Fruit fly (Drosophila melanogaster) whole organism, embryonic: ENCODE measurements around the gene Gr63a.

Source experiments
- CG1832 ChIP-seq: fragments of 200-800 bp; sonication (Bioruptor generic); optimal IDR thresholded peaks from 2 replicates; lab custom pipeline; 2017; ENCODE audit warnings: missing biosample characterization, mild to moderate bottlenecking, missing genetic modification characterization, inconsistent platforms
- Dp ChIP-seq: fragments of 200-800 bp; sonication (Bioruptor generic); optimal IDR thresholded peaks from 2 replicates; lab custom pipeline; 2018; ENCODE audit warnings: missing biosample characterization, mild to moderate bottlenecking, missing genetic modification characterization, moderate library complexity
- Ets97D ChIP-seq: fragments of 200-800 bp; sonication (Bioruptor generic); optimal IDR thresholded peaks from 3 replicates; lab custom pipeline; 2016; ENCODE audit warnings: missing biosample characterization, missing genetic modification characterization
- Hr78 ChIP-seq, 2 experiments: fragments of 200-800 bp in 1 of 2; fragments of >200 bp in 1 of 2; sonication (Bioruptor generic) in 1 of 2; optimal IDR thresholded peaks; 2 replicates each; lab custom pipeline; 2017 to 2019; ENCODE audit warnings: missing biosample characterization in 2 of 2, missing genetic modification characterization in 2 of 2, mild to moderate bottlenecking in 1 of 2, moderate library complexity in 1 of 2
- MESR4 ChIP-seq: fragments of 200-800 bp; sonication (Bioruptor generic); optimal IDR thresholded peaks from 2 replicates; lab custom pipeline; 2018; ENCODE audit warnings: missing biosample characterization, mild to moderate bottlenecking, missing genetic modification characterization, moderate library complexity
- fd102C ChIP-seq: fragments of 200-800 bp; sonication (Bioruptor generic); optimal IDR thresholded peaks from 2 replicates; lab custom pipeline; 2018; ENCODE audit warnings: missing biosample characterization, mild to moderate bottlenecking, missing genetic modification characterization, moderate library complexity
- gfzf ChIP-seq: fragments of 200-800 bp; sonication (Bioruptor generic); optimal IDR thresholded peaks from 2 replicates; lab custom pipeline; 2016; ENCODE audit warnings: missing biosample characterization, mild to moderate bottlenecking, missing genetic modification characterization, moderate library complexity
- zen ChIP-seq: fragments of 200-800 bp; sonication (Bioruptor generic); optimal IDR thresholded peaks from 3 replicates; lab custom pipeline; 2018; ENCODE audit warnings: missing biosample characterization, mild to moderate bottlenecking, missing genetic modification characterization, moderate library complexity

DNA sequence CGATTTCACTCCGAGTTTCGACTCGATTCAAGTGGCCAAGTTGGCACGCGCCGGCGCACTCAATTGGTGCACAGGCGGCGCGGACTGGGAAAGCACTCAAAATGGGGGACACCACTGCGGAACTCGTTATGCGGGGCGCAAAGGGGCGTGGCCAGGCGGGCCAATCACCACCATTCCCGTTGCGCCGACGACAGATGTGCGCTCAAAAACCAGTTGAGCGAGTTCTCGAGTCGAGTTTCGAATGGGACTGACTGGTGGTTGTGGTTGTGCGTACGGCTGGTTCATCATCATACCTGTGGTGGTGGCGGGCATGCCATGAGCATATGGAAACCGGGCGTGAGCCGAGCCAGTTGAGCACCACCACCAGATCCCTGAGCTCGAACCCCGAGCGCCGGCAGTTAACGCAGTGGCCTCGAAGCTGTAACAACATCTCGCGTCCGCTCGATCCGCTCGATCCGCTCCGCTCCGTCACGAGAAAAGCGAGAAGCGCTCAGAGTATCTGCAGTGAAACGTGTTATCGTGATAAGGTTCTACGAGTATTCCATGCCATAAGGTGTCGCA lies 50.5 kb downstream of the Gr63a start, which contains the start of gene Awh:
- TF ChIP-seq Dp (GFP tag; lab: Kevin White, UChicago) (no peak), Hr78 (GFP tag; optimal IDR thresholded peaks at IDR 0.05; lab: Kevin White, UChicago) (no peak), Ets97D (GFP tag; lab: Kevin White, UChicago) (no peak), gfzf (no peak), fd102C (GFP tag; lab: Kevin White, UChicago) (no peak), CG1832 (GFP tag; lab: Kevin White, UChicago) (no peak), MESR4 (no peak), zen (tag; lab: Kevin White, UChicago) (no peak)
